Fruit fly (Drosophila melanogaster): ENCODE measurements around the gene vkg.

DNA sequence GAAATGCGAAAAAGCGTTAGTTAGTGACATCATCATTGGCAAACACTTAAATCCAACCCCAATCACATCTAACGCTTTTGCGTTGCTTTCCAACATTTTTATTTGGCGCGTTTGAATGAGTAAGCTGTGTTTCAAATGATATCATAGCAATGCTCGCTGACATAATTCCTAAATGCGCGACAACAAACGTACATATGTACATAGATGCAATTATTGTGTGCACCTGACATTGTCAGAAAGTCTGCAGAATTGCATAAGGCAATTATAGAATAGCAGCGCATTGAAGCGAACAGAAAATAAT is 29.8 kb downstream of the vkg start:
- TF ChIP-seq Abd-B (GFP tag; optimal IDR thresholded peaks at IDR 0.05) (no peak), usp (GFP tag; optimal IDR thresholded peaks at IDR 0.05) (no peak), psq (GFP tag; optimal IDR thresholded peaks at IDR 0.05) (no peak)

Data from whole organism, wandering third instar larva.